Worm (Caenorhabditis elegans) whole organism, midembryonic: ENCODE measurements around the gene K01A6.8.

Experiments used
- T22C8.4 ChIP-seq: fragments of 200-800 bp; sonication (Bioruptor generic); IDR thresholded peaks from 2 replicates; pipeline ENCODE4 v1.3.6; 2022; ENCODE audit warnings: missing genetic modification characterization, missing compliant biosample characterization
- cog-1 ChIP-seq: sonication (generic microtip); optimal IDR thresholded peaks from 2 replicates; lab custom pipeline; 2016; ENCODE audit warnings: missing genetic modification characterization, missing compliant biosample characterization
- flt-1 ChIP-seq: fragments of 200-800 bp; sonication (Bioruptor generic); IDR thresholded peaks from 2 replicates; pipeline ENCODE4 v1.3.6; 2022; ENCODE audit warnings: missing genetic modification characterization, missing compliant biosample characterization
- klf-2 ChIP-seq: fragments of 200-800 bp; sonication (Bioruptor generic); conservative IDR thresholded peaks from 2 replicates; pipeline ENCODE4 v1.3.6; 2022; ENCODE audit warnings: missing genetic modification reagents, missing genetic modification characterization, missing compliant biosample characterization
- med-1 ChIP-seq: sonication (generic microtip); optimal IDR thresholded peaks from 2 replicates; lab custom pipeline; 2017; ENCODE audit warnings: missing genetic modification characterization, mild to moderate bottlenecking, missing compliant biosample characterization, antibody characterized with exemption, missing genetic modification reagents; ENCODE audit not compliant: insufficient read depth
- ref-1 ChIP-seq: fragments of 200-800 bp; sonication (Bioruptor generic); conservative IDR thresholded peaks from 2 replicates; pipeline ENCODE4 v1.3.6; 2022; ENCODE audit warnings: missing genetic modification reagents, missing genetic modification characterization, missing compliant biosample characterization
- tab-1 ChIP-seq: fragments of 200-800 bp; sonication (Bioruptor generic); IDR thresholded peaks from 2 replicates; pipeline ENCODE4 v1.3.6; 2022; ENCODE audit warnings: missing genetic modification characterization, missing compliant biosample characterization
- ztf-23 ChIP-seq: fragments of 200-800 bp; sonication (Bioruptor generic); IDR thresholded peaks from 2 replicates; pipeline ENCODE4 v1.3.6; 2022; ENCODE audit warnings: missing genetic modification reagents, missing genetic modification characterization, missing compliant biosample characterization
- ztf-29 ChIP-seq: fragments of 200-800 bp; sonication (Bioruptor generic); IDR thresholded peaks from 2 replicates; pipeline ENCODE4 v1.3.6; 2022; ENCODE audit warnings: missing genetic modification reagents, missing genetic modification characterization, missing compliant biosample characterization

K01A6.8 gene

DNA sequence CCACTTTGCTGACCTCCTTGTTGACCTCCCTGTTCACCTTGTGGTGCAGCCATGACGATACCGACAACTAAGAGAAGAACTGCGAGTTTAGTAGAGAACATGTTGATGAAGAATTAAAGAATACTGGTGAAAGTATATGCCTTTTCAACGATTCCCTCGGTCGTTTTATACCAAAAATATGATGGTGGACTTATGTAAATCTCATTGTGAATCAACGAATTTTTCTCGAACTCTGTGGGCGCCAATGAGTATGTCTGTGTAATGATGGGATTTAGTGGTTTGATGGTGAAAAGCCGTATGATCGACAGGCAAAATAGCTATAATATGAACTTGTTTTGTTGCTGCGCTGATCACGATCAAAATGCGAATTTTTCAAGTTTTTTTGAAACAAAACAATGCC, at the start of gene K01A6.8:
Gene K01A6.8, minus strand, starts transcription at position 101 of the 400 bp plus-strand sequence.
- TF ChIP-seq ztf-23 (GFP tag; lab: Robert Waterston, UW): no peak
- no peak for TF ChIP-seq flt-1 (GFP tag; lab: Robert Waterston, UW)

DNA sequence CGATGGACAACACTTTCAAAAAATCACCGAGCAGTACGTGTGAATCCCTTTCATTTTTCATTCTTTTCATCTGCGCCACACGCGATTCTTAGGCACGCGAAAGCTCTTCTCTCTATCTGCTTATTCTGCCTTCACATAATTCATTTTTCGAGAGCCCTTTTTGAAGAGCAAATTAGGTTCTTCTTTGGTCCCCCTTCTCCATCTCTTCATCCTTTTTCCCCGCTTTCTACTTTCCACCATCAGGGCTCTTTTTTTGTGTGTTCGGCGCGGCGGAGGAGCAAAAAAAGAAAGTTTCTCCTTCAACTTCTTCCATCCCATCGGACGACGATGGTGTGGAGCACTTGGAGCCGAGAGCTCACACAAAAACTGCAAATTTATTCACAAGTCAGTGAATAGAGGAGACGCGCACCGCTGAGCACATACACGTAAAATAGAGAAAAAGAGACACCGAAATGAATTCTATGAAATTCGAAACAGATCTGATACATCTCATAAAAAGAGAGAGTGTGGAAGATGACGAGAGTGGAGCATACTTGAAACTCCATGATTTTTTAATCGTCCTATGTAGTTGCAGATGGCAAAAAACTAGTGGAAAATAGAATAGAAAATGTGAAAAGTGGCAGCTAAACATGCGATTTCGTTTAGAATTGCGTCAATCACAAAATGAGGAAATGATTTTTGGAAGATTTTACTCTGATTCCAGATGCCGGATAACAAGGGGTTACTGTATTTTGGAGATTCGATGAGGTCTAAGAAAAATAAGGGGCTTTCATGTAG, 48.1 kb upstream of the K01A6.8 start:
- TF ChIP-seq cog-1 (tag; lab: Kevin White, UChicago): no peak
- TF ChIP-seq ref-1 (GFP tag; lab: Robert Waterston, UW): no peak
- TF ChIP-seq ztf-29: no peak

DNA sequence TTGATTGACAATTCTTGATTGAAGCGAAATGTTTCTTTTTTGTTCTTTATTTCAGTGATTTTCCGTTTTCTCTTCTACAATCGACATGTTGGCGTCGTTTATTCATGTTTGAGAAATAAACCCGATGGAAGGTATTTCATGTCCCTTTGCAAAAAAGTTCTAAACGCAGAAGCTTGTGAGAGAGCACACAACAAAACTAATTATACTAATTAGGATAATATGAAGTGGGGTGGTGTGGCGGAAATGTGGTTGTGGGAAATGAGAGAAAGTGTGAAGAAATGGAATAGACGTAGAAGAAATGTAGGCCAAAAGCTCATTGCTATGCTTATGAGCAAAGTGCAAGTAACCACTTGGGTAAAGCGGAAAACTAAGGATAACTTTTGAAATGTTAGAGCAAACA, 45.7 kb upstream of the K01A6.8 start:
- TF ChIP-seq tab-1 (GFP tag; lab: Robert Waterston, UW) (no peak), med-1 (GFP tag; lab: Kevin White, UChicago) (no peak), ztf-23 (GFP tag; lab: Robert Waterston, UW) (no peak), ref-1 (GFP tag; lab: Robert Waterston, UW) (no peak), T22C8.4 (no peak), klf-2 (GFP tag; lab: Robert Waterston, UW) (no peak), ztf-29 (no peak)

DNA sequence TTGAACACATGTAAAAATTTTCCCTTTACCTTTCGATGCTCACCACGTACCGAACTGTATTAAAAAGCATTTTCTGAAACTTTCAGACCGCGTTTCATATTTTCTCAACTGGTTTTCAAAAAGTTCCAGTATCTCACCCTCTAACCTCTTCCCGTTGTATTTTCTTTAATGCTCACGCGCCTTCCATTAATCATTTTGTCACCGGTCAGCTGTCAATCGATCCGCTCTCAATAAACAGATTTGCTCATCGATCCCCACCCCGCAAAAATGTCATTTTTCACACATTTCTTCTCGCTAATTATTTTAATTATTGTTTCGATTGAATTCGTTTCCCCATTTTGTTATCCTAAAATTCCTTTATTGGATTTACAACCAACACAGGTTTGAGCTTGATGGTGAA, 41.9 kb upstream of the K01A6.8 start, which contains the start of gene lpr-2:
Gene lpr-2, plus strand, starts transcription at position 189 of the 400 bp plus-strand sequence.
- TF ChIP-seq ref-1 (GFP tag; lab: Robert Waterston, UW) (no peak), T22C8.4 (no peak), tab-1 (GFP tag; lab: Robert Waterston, UW) (no peak), klf-2 (GFP tag; lab: Robert Waterston, UW) (no peak), med-1 (GFP tag; lab: Kevin White, UChicago) (no peak), flt-1 (GFP tag; lab: Robert Waterston, UW) (no peak), cog-1 (tag; lab: Kevin White, UChicago) (no peak), ztf-29 (no peak), ztf-23 (GFP tag; lab: Robert Waterston, UW) (no peak)

DNA sequence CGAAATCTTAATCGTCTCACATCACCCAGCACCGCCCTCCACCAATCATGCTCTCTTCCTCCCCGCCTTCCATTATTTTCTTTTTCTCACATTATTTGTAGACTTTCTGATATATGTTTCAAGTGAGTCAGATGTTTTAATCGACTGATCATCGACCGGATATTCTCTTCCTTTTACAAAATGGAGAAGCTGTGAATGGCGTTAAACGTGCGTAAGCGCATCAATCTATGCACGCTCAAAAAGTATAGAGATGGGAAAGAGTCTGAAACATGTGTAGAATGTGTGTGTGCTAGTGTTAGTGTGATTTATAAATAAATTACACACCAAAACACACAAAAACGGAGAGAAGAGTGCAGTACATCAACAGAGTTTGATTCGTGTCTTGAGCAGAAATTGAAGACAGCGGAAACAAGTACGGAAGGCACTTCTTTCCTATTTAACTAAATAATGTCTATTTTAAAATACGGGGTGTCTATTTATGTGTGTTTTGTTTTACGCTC, 39.8 kb upstream of the K01A6.8 start:
- TF ChIP-seq klf-2 (GFP tag; lab: Robert Waterston, UW) (no peak), ref-1 (GFP tag; lab: Robert Waterston, UW) (no peak), cog-1 (tag; lab: Kevin White, UChicago) (no peak), med-1 (GFP tag; lab: Kevin White, UChicago) (no peak), ztf-23 (GFP tag; lab: Robert Waterston, UW) (no peak), tab-1 (GFP tag; lab: Robert Waterston, UW) (no peak), ztf-29 (no peak), flt-1 (GFP tag; lab: Robert Waterston, UW) (no peak), T22C8.4 (no peak)

DNA sequence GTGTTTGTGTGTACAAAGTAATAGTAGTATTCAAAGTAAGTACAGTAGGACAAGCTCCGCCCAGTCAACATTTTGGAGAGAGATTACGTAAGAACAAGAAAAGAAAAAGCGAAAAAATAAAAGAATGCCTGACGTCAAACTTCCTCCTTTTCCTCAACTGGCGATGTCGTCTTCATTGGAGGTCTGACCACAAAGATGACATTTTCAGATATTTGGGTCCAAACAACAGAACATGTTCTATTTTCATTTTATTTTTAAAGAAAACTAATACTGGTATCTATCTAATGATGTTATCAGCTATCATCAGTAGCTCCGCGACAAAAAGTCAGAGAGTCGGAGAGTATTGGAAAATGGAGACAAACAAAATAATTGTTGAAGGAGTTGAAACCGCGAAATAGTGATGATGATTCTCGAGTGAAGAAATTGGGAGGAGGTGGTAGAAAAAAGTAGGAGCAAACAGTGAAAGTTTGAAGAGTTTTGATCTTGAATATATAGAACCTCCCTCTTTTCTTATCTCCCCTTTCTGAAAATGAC, 36.6 kb upstream of the K01A6.8 start, which contains the start of gene lips-5:
Gene lips-5, minus strand, starts transcription at position 51 of the 534 bp plus-strand sequence.
- TF ChIP-seq T22C8.4: no peak
- no peak for TF ChIP-seq med-1 (GFP tag; lab: Kevin White, UChicago)
- TF ChIP-seq cog-1 (tag; lab: Kevin White, UChicago): no peak
- no peak for TF ChIP-seq ref-1 (GFP tag; lab: Robert Waterston, UW)
- TF ChIP-seq ztf-29: no peak
- no peak for TF ChIP-seq tab-1 (GFP tag; lab: Robert Waterston, UW)
- TF ChIP-seq ztf-23 (GFP tag; lab: Robert Waterston, UW): no peak
- TF ChIP-seq klf-2 (GFP tag; lab: Robert Waterston, UW): no peak
- TF ChIP-seq flt-1 (GFP tag; lab: Robert Waterston, UW): no peak

DNA sequence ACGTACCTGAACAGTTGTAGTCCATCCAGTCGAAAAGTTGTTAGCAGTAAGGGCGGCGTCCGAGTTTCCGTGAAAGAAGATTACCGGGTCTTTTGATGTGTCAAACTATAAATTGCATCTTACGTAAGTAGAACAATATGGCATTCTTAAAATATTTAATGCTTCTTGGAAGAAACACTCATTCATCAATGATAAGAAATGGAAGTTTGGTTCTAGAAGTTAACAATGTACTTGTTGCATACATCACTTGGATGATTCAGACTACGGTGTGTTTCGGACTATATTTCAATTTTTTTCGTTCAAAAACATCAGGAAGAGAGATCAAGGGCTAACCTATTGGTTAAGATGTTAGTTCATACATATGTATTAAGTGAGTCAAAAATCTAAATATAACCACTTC, 35.0 kb upstream of the K01A6.8 start:
- TF ChIP-seq ztf-23 (GFP tag; lab: Robert Waterston, UW): no peak
- no peak for TF ChIP-seq klf-2 (GFP tag; lab: Robert Waterston, UW)
- no peak for TF ChIP-seq T22C8.4
- TF ChIP-seq ztf-29: no peak
- TF ChIP-seq flt-1 (GFP tag; lab: Robert Waterston, UW): no peak
- TF ChIP-seq med-1 (GFP tag; lab: Kevin White, UChicago): no peak
- TF ChIP-seq tab-1 (GFP tag; lab: Robert Waterston, UW): no peak
- no peak for TF ChIP-seq cog-1 (tag; lab: Kevin White, UChicago)
- no peak for TF ChIP-seq ref-1 (GFP tag; lab: Robert Waterston, UW)

DNA sequence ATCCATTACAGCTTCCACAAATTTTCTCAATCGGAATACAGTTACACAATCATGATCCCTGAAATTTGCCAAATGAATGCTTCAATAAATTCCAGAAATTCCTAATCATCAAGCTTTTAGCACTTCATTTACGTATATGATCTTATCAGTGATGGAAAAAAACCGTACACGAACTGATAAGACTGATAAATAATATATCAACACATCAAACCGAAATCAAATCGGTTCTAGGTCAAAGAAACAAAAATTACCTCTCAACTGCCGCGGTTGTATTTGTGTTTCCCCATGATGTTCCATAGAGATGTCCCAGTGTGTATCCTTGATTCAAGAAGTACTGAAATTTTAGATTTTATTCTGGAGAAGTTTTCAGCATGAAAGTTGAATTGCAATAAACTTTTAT, 33.9 kb upstream of the K01A6.8 start:
- TF ChIP-seq cog-1 (tag; lab: Kevin White, UChicago) (no peak), flt-1 (GFP tag; lab: Robert Waterston, UW) (no peak), klf-2 (GFP tag; lab: Robert Waterston, UW) (no peak), med-1 (GFP tag; lab: Kevin White, UChicago) (no peak), ref-1 (GFP tag; lab: Robert Waterston, UW) (no peak)

DNA sequence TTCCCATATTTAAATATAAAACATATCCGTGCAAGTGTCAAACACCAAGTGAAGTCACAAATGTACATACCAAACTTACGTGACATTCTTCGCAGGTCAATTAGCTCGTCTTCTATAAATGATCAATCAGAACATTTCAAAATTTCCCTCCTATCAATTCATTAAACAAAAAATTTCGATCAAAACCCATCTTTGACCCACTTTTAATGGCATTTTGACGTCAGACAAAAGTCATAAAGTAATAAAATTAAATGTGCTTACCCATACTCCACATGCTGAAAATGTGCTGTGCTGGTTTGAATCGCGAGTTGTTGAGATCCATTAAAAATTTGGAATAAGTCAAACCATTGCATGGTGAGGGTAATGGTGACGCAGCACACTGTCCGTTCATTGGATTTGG, 32.6 kb upstream of the K01A6.8 start:
- no peak for TF ChIP-seq ztf-23 (GFP tag; lab: Robert Waterston, UW)
- no peak for TF ChIP-seq T22C8.4
- TF ChIP-seq klf-2 (GFP tag; lab: Robert Waterston, UW): no peak
- TF ChIP-seq ztf-29: no peak
- no peak for TF ChIP-seq ref-1 (GFP tag; lab: Robert Waterston, UW)
- TF ChIP-seq tab-1 (GFP tag; lab: Robert Waterston, UW): no peak
- TF ChIP-seq med-1 (GFP tag; lab: Kevin White, UChicago): no peak
- TF ChIP-seq flt-1 (GFP tag; lab: Robert Waterston, UW): no peak
- TF ChIP-seq cog-1 (tag; lab: Kevin White, UChicago): no peak
